Worm (Caenorhabditis elegans) whole organism, L4 larva: ENCODE results near the gene C07A4.3.

Experiments
- F26F4.8 ChIP-seq: fragments of 200-800 bp; sonication (Bioruptor generic); conservative IDR thresholded peaks from 2 replicates; pipeline ENCODE4 v1.3.6; 2022; ENCODE audit warnings: missing genetic modification characterization, missing compliant biosample characterization
- F44E2.7 ChIP-seq: fragments of 200-800 bp; sonication (Bioruptor generic); IDR thresholded peaks from 2 replicates; pipeline ENCODE4 v2.1.2; 2022; ENCODE audit warnings: missing genetic modification characterization, missing compliant biosample characterization
- F49E8.2 ChIP-seq: sonication (generic microtip); optimal IDR thresholded peaks from 2 replicates; lab custom pipeline; 2016; ENCODE audit warnings: missing compliant biosample characterization, mild to moderate bottlenecking, missing genetic modification characterization, borderline replicate concordance
- Y5F2A.4 ChIP-seq: fragments of 200-800 bp; sonication (Bioruptor generic); optimal IDR thresholded peaks from 2 replicates; lab custom pipeline; 2018; ENCODE audit warnings: mild to moderate bottlenecking, missing genetic modification characterization, missing compliant biosample characterization
- aha-1 ChIP-seq: fragments of 150-350 bp; peaks from one replicate; lab custom pipeline; 2014; ENCODE audit warnings: missing biosample characterization, missing genetic modification characterization
- arid-1 ChIP-seq: fragments of 200-800 bp; sonication (Bioruptor generic); conservative IDR thresholded peaks from 2 replicates; pipeline ENCODE4 v1.3.6; 2022; ENCODE audit warnings: missing genetic modification reagents, missing genetic modification characterization, missing compliant biosample characterization
- ceh-20 ChIP-seq: fragments of 200-800 bp; sonication (Bioruptor generic); IDR thresholded peaks from 2 replicates; pipeline ENCODE4 v1.3.6; 2022; ENCODE audit warnings: missing genetic modification reagents, missing genetic modification characterization, missing compliant biosample characterization
- ceh-62 ChIP-seq: sonication (generic microtip); optimal IDR thresholded peaks from 2 replicates; lab custom pipeline; 2017; ENCODE audit warnings: missing biosample characterization, missing genetic modification characterization
- cey-2 ChIP-seq: sonication (generic microtip); optimal IDR thresholded peaks from 3 replicates; lab custom pipeline; 2017; ENCODE audit warnings: missing genetic modification characterization, mild to moderate bottlenecking, missing compliant biosample characterization, antibody characterized with exemption, borderline replicate concordance; ENCODE audit not compliant: insufficient read depth
- daf-16 ChIP-seq, 3 experiments: sonication (generic microtip); optimal IDR thresholded peaks; 2 replicates each; lab custom pipeline; 2016 to 2017; ENCODE audit warnings: missing genetic modification characterization in 3 of 3, missing genetic modification reagents in 3 of 3, mild to moderate bottlenecking in 2 of 3, missing compliant biosample characterization in 2 of 3, missing biosample characterization in 1 of 3, moderate library complexity in 1 of 3
- daf-19 ChIP-seq: fragments of 200-800 bp; sonication (Bioruptor generic); conservative IDR thresholded peaks from 2 replicates; pipeline ENCODE4 v1.3.6; 2022; ENCODE audit warnings: missing genetic modification characterization, missing compliant biosample characterization
- dmd-6 ChIP-seq: fragments of 200-800 bp; sonication (Bioruptor generic); IDR thresholded peaks from 2 replicates; pipeline ENCODE4 v1.3.6; 2022; ENCODE audit warnings: missing genetic modification reagents, missing genetic modification characterization, missing compliant biosample characterization
- dmd-8 ChIP-seq: fragments of 200-800 bp; sonication (Bioruptor generic); IDR thresholded peaks from 2 replicates; pipeline ENCODE4 v1.3.6; 2022; ENCODE audit warnings: missing genetic modification characterization, missing compliant biosample characterization
- dmd-9 ChIP-seq: fragments of 200-800 bp; sonication (Bioruptor generic); IDR thresholded peaks from 2 replicates; pipeline ENCODE4 v1.3.6; 2022; ENCODE audit warnings: missing genetic modification reagents, missing genetic modification characterization, missing compliant biosample characterization
- dve-1 ChIP-seq: sonication (generic microtip); optimal IDR thresholded peaks from 2 replicates; lab custom pipeline; 2017; ENCODE audit warnings: antibody characterized with exemption, mild to moderate bottlenecking, missing genetic modification characterization, missing compliant biosample characterization; ENCODE audit not compliant: insufficient read depth
- egl-43 ChIP-seq: fragments of 200-800 bp; sonication (Bioruptor generic); IDR thresholded peaks from 2 replicates; pipeline ENCODE4 v1.3.6; 2022; ENCODE audit warnings: missing genetic modification reagents, missing genetic modification characterization, missing compliant biosample characterization
- hlh-30 ChIP-seq: sonication (generic microtip); optimal IDR thresholded peaks from 2 replicates; lab custom pipeline; 2017; ENCODE audit warnings: antibody characterized with exemption, mild to moderate bottlenecking, missing genetic modification characterization, missing compliant biosample characterization; ENCODE audit not compliant: insufficient read depth
- lim-7 ChIP-seq: fragments of 200-800 bp; sonication (Bioruptor generic); IDR thresholded peaks from 2 replicates; pipeline ENCODE4 v1.3.6; 2022; ENCODE audit warnings: missing genetic modification characterization, missing compliant biosample characterization
- lin-1 ChIP-seq: fragments of 200-800 bp; sonication (Bioruptor generic); IDR thresholded peaks from 2 replicates; pipeline ENCODE4 v1.3.6; 2022; ENCODE audit warnings: missing genetic modification reagents, missing genetic modification characterization, missing compliant biosample characterization
- lin-13 ChIP-seq: fragments of 150-350 bp; optimal IDR thresholded peaks from 2 replicates; lab custom pipeline; 2014; ENCODE audit warnings: missing biosample characterization, missing genetic modification reagents, missing genetic modification characterization
- lin-15B ChIP-seq: fragments of 150-350 bp; sonication (generic microtip); optimal IDR thresholded peaks from 3 replicates; lab custom pipeline; 2014; ENCODE audit warnings: missing biosample characterization, missing genetic modification characterization
- lin-29 ChIP-seq: fragments of 200-800 bp; sonication (Bioruptor generic); IDR thresholded peaks from 2 replicates; pipeline ENCODE4 v1.3.6; 2022; ENCODE audit warnings: missing genetic modification reagents, missing genetic modification characterization, missing compliant biosample characterization
- lir-3 ChIP-seq: sonication (generic microtip); optimal IDR thresholded peaks from 2 replicates; lab custom pipeline; 2016; ENCODE audit warnings: mild to moderate bottlenecking, missing genetic modification characterization, missing compliant biosample characterization
- madf-5 ChIP-seq, 2 experiments: fragments of 200-800 bp; sonication (Bioruptor generic); IDR thresholded peaks; 2 replicates each; pipeline ENCODE4 v1.3.6; 2022; ENCODE audit warnings: missing compliant biosample characterization in 2 of 2, missing genetic modification characterization in 2 of 2
- madf-9 ChIP-seq: fragments of 200-800 bp; sonication (Bioruptor generic); conservative IDR thresholded peaks from 2 replicates; pipeline ENCODE4 v1.3.6; 2022; ENCODE audit warnings: missing genetic modification reagents, missing genetic modification characterization, missing compliant biosample characterization
- mdl-1 ChIP-seq, 2 experiments: fragments of 150-350 bp in 1 of 2; sonication (generic microtip) in 1 of 2; optimal IDR thresholded peaks; 2 replicates each; lab custom pipeline; 2014 to 2017; ENCODE audit warnings: missing biosample characterization in 2 of 2, missing genetic modification characterization in 2 of 2
- mes-2 ChIP-seq: sonication (generic microtip); optimal IDR thresholded peaks from 2 replicates; lab custom pipeline; 2016; ENCODE audit warnings: missing genotype, mild to moderate bottlenecking, missing genetic modification characterization, missing compliant biosample characterization; ENCODE audit not compliant: poor library complexity, severe bottlenecking
- mxl-3 ChIP-seq: fragments of 200-800 bp; sonication (Bioruptor generic); optimal IDR thresholded peaks from 2 replicates; lab custom pipeline; 2018; ENCODE audit warnings: mild to moderate bottlenecking, missing genetic modification characterization, missing compliant biosample characterization
- nhr-102 ChIP-seq: sonication (generic microtip); optimal IDR thresholded peaks from 2 replicates; lab custom pipeline; 2016; ENCODE audit warnings: mild to moderate bottlenecking, missing genetic modification characterization, moderate library complexity, missing compliant biosample characterization
- nhr-11 ChIP-seq: fragments of 150-350 bp; optimal IDR thresholded peaks from 2 replicates; lab custom pipeline; 2014; ENCODE audit warnings: missing biosample characterization, missing genetic modification characterization
- nhr-48 ChIP-seq: sonication (generic microtip); optimal IDR thresholded peaks from 2 replicates; lab custom pipeline; 2016; ENCODE audit warnings: mild to moderate bottlenecking, missing genetic modification characterization, missing compliant biosample characterization
- pha-4 ChIP-seq, 2 experiments: fragments of 150-350 bp in 1 of 2; fragments of 200-800 bp in 1 of 2; sonication (Bioruptor generic) in 1 of 2; IDR thresholded peaks in 1 of 2; optimal IDR thresholded peaks in 1 of 2; 2 replicates each; pipeline versions ENCODE4 v1.3.6 to Lab custom; 2014 to 2022; ENCODE audit warnings: missing genetic modification characterization in 2 of 2, missing genetic modification reagents in 2 of 2, missing biosample characterization in 1 of 2, missing compliant biosample characterization in 1 of 2
- php-3 ChIP-seq: fragments of 200-800 bp; sonication (Bioruptor generic); IDR thresholded peaks from 2 replicates; pipeline ENCODE4 v1.3.6; 2022; ENCODE audit warnings: missing genetic modification reagents, missing genetic modification characterization, missing compliant biosample characterization
- pqm-1 ChIP-seq: sonication (generic microtip); optimal IDR thresholded peaks from 2 replicates; lab custom pipeline; 2017; ENCODE audit warnings: missing biosample characterization, missing genetic modification characterization
- snpc-1.2 ChIP-seq: fragments of 200-800 bp; sonication (Bioruptor generic); IDR thresholded peaks from 2 replicates; pipeline ENCODE4 v1.3.6; 2022; ENCODE audit warnings: missing genetic modification reagents, missing genetic modification characterization, missing compliant biosample characterization
- snpc-4 ChIP-seq: fragments of 150-350 bp; optimal IDR thresholded peaks from 2 replicates; lab custom pipeline; 2014; ENCODE audit warnings: missing biosample characterization, missing genetic modification characterization
- tag-97 ChIP-seq: fragments of 200-800 bp; sonication (Bioruptor generic); IDR thresholded peaks from 2 replicates; pipeline ENCODE4 v1.3.6; 2022; ENCODE audit warnings: missing genetic modification characterization, missing compliant biosample characterization
- tra-1 ChIP-seq: fragments of 200-800 bp; sonication (Bioruptor generic); IDR thresholded peaks from 2 replicates; pipeline ENCODE4 v1.3.6; 2022; ENCODE audit warnings: missing genetic modification reagents, missing genetic modification characterization, missing compliant biosample characterization
- unc-62 ChIP-seq, 3 experiments: fragments of 150-350 bp in 1 of 3; sonication (generic microtip); optimal IDR thresholded peaks in 2 of 3; peaks in 1 of 3; 1 replicate in 1 of 3; 2 replicates in 2 of 3; lab custom pipeline; 2014 to 2017; ENCODE audit warnings: missing biosample characterization in 3 of 3, missing genetic modification characterization in 3 of 3, missing genetic modification reagents in 3 of 3, missing genotype in 1 of 3
- vab-7 ChIP-seq: fragments of 200-800 bp; sonication (Bioruptor generic); IDR thresholded peaks from 2 replicates; pipeline ENCODE4 v1.3.6; 2022; ENCODE audit warnings: missing genetic modification reagents, missing genetic modification characterization, missing compliant biosample characterization
- zfp-2 ChIP-seq: sonication (generic microtip); optimal IDR thresholded peaks from 2 replicates; lab custom pipeline; 2016; ENCODE audit warnings: mild to moderate bottlenecking, missing genetic modification characterization, missing compliant biosample characterization
- zip-2 ChIP-seq: fragments of 150-350 bp; optimal IDR thresholded peaks from 2 replicates; lab custom pipeline; 2014; ENCODE audit warnings: missing biosample characterization, missing genetic modification characterization

The C07A4.3 gene

ce11 chrX:10146592-10146991, 28.2 kb upstream of the C07A4.3 start, which contains the start of gene unc-115 (continued):
- TF ChIP-seq lin-29 (no peak), snpc-4 (peak; percentile 6), F44E2.7 (no peak), pqm-1 (tag; lab: Kevin White, UChicago) (no peak), Y5F2A.4 (GFP tag; lab: Kevin White, UChicago) (no peak), ceh-62 (tag; lab: Kevin White, UChicago) (no peak), tag-97 (GFP tag; lab: Robert Waterston, UW) (no peak), mdl-1 (tag; optimal IDR thresholded peaks at IDR 0.05; lab: Kevin White, UChicago) (peak; percentile 64 to 75)

ce11 chrX:10147236-10147635, 27.5 kb upstream of the C07A4.3 start:
- TF ChIP-seq lir-3 (tag; lab: Kevin White, UChicago) (no peak), unc-62 (GFP tag; optimal IDR thresholded peaks at IDR 0.05 in 1 of 2; lab: Kevin White, UChicago) (peak in 1 of 2 experiments; percentile 98), unc-62 (tag; optimal IDR thresholded peaks at IDR 0.05; lab: Kevin White, UChicago) (no peak)

- TF ChIP-seq nhr-102 (tag; lab: Kevin White, UChicago), result peak; percentile 41
- TF ChIP-seq lin-1, result peak; percentile 21; the same call in 1 of the 2 replicates
- no peak for TF ChIP-seq lin-15B (tag; lab: Kevin White, UChicago)
- no peak for TF ChIP-seq dmd-6
- peak; percentile 46 for TF ChIP-seq F49E8.2 (tag; lab: Kevin White, UChicago)
- TF ChIP-seq lin-13 (GFP tag; lab: Kevin White, UChicago), result peak; percentile 21
- TF ChIP-seq vab-7 (GFP tag; lab: Robert Waterston, UW), result peak; percentile 62; the same call in 1 of the 2 replicates
- TF ChIP-seq madf-9 (GFP tag; lab: Robert Waterston, UW), result 0 out of 2 replicates have a peak, but pooled peaks have one; percentile 6
- peak; percentile 73 for TF ChIP-seq tra-1 (GFP tag; lab: Robert Waterston, UW)
- TF ChIP-seq arid-1, result peak; percentile 49
- TF ChIP-seq hlh-30 (tag; lab: Kevin White, UChicago), result peak; percentile 38
- peak; percentile 92 for TF ChIP-seq snpc-1.2 (GFP tag; lab: Robert Waterston, UW)
- TF ChIP-seq mxl-3 (GFP tag; lab: Kevin White, UChicago), result no peak
- TF ChIP-seq lim-7, result peak; percentile 80
- TF ChIP-seq egl-43 (GFP tag; lab: Robert Waterston, UW), result peak; percentile 68; the same call in 1 of the 2 replicates
- TF ChIP-seq F26F4.8 (GFP tag; lab: Robert Waterston, UW), result 0 out of 2 replicates have a peak, but pooled peaks have one; percentile 37
- TF ChIP-seq mes-2 (tag; lab: Kevin White, UChicago), result peak; percentile 45
- peak; percentile 12 for TF ChIP-seq zip-2 (tag; lab: Kevin White, UChicago)
- TF ChIP-seq ceh-20 (GFP tag; lab: Robert Waterston, UW), result no peak
- no peak for TF ChIP-seq F44E2.7
- TF ChIP-seq snpc-4, result no peak
- TF ChIP-seq daf-16 (GFP tag; optimal IDR thresholded peaks at IDR 0.05; lab: Kevin White, UChicago), result peak; percentile 38 to 71
- peak; percentile 95 for TF ChIP-seq daf-16 (tag; optimal IDR thresholded peaks at IDR 0.05; lab: Kevin White, UChicago)
- no peak for TF ChIP-seq zfp-2
- no peak for TF ChIP-seq nhr-11 (tag; lab: Kevin White, UChicago)
- TF ChIP-seq ceh-62 (tag; lab: Kevin White, UChicago), result no peak
- no peak for TF ChIP-seq cey-2 (tag; lab: Kevin White, UChicago)
- peak; percentile 96 for TF ChIP-seq aha-1 (tag; lab: Kevin White, UChicago)
- peak in 1 of 2 experiments; percentile 53; a peak in 1 of 4 replicates for TF ChIP-seq madf-5 (GFP tag; IDR thresholded peaks at IDR 0.05; lab: Robert Waterston, UW)
- TF ChIP-seq dmd-9 (GFP tag; lab: Robert Waterston, UW), result no peak
- peak; percentile 59; the same call in 1 of the 2 replicates for TF ChIP-seq dmd-8
- peak; percentile 5 for TF ChIP-seq Y5F2A.4 (GFP tag; lab: Kevin White, UChicago)
- 0 out of 2 replicates have a peak, but pooled peaks have one; percentile 46 for TF ChIP-seq php-3 (GFP tag; lab: Robert Waterston, UW)
- TF ChIP-seq pha-4 (GFP tag; IDR thresholded peaks at IDR 0.05; lab: Robert Waterston, UW), result peak; percentile 73
- peak; percentile 63 for TF ChIP-seq pha-4 (tag; optimal IDR thresholded peaks at IDR 0.05; lab: Kevin White, UChicago)
- peak; percentile 59 for TF ChIP-seq nhr-48 (tag; lab: Kevin White, UChicago)
- peak; percentile 61 for TF ChIP-seq dve-1 (tag; lab: Kevin White, UChicago)
- TF ChIP-seq daf-19 (GFP tag; lab: Robert Waterston, UW), result peak; percentile 36; the same call in 1 of the 2 replicates
Measured at ce11 chrX:10148235-10148872, 26.4 kb upstream of the C07A4.3 start.
